Worm (Caenorhabditis elegans) whole organism, late embryonic: Measurements from ENCODE around the gene fbxc-7.
"Not testable (repeated sequence)": the region's sequence is repeated elsewhere in the genome, so short reads cannot be mapped to it uniquely, and the experiment has no call there.

Source experiments
- F13H6.1 ChIP-seq: sonication (generic microtip); optimal IDR thresholded peaks from 2 replicates; lab custom pipeline; 2016; ENCODE audit warnings: missing genetic modification characterization, missing compliant biosample characterization
- ceh-9 ChIP-seq: sonication (generic microtip); optimal IDR thresholded peaks from 2 replicates; lab custom pipeline; 2016; ENCODE audit warnings: mild to moderate bottlenecking, missing genetic modification characterization, inconsistent platforms, missing compliant biosample characterization
- dmd-4 ChIP-seq: sonication (generic microtip); optimal IDR thresholded peaks from 2 replicates; lab custom pipeline; 2016; ENCODE audit warnings: borderline replicate concordance, missing genetic modification characterization, missing compliant biosample characterization
- nhr-11 ChIP-seq: fragments of 150-350 bp; optimal IDR thresholded peaks from 2 replicates; lab custom pipeline; 2014; ENCODE audit warnings: missing biosample characterization, missing genetic modification characterization
- pax-1 ChIP-seq: fragments of 150-350 bp; optimal IDR thresholded peaks from 2 replicates; lab custom pipeline; 2014; ENCODE audit warnings: missing biosample characterization, missing genetic modification characterization
- pqm-1 ChIP-seq: sonication (generic microtip); optimal IDR thresholded peaks from 2 replicates; lab custom pipeline; 2016; ENCODE audit warnings: missing genetic modification characterization, missing compliant biosample characterization
- pros-1 ChIP-seq: fragments of 150-350 bp; optimal IDR thresholded peaks from 2 replicates; lab custom pipeline; 2014; ENCODE audit warnings: missing biosample characterization, missing genetic modification reagents, missing genetic modification characterization
- ref-2 ChIP-seq: sonication (generic microtip); optimal IDR thresholded peaks from 2 replicates; lab custom pipeline; 2016; ENCODE audit warnings: missing genetic modification characterization, missing compliant biosample characterization
- sox-4 ChIP-seq: sonication (generic microtip); optimal IDR thresholded peaks from 2 replicates; lab custom pipeline; 2017; ENCODE audit warnings: mild to moderate bottlenecking, missing genetic modification characterization, inconsistent platforms, missing compliant biosample characterization
- tbx-2 ChIP-seq: sonication (generic microtip); optimal IDR thresholded peaks from 2 replicates; lab custom pipeline; 2016; ENCODE audit warnings: missing genetic modification characterization, missing compliant biosample characterization
- ttx-3 ChIP-seq: sonication (generic microtip); optimal IDR thresholded peaks from 2 replicates; lab custom pipeline; 2016; ENCODE audit warnings: missing genetic modification reagents, missing genetic modification characterization, missing compliant biosample characterization

- TF ChIP-seq ref-2; F13H6.1 (tag; lab: Kevin White, UChicago); dmd-4 (tag; lab: Kevin White, UChicago); sox-4; tbx-2 (tag; lab: Kevin White, UChicago); pros-1; ttx-3 (tag; lab: Kevin White, UChicago); nhr-11 (tag; lab: Kevin White, UChicago); pqm-1 (tag; lab: Kevin White, UChicago); ceh-9; pax-1 (tag; lab: Kevin White, UChicago): not testable (repeated sequence)
Measured at ce11 chrII:966962-967361, 12.2 kb downstream of the fbxc-7 start, which contains the start of gene fbxc-18.
